Worm (Caenorhabditis elegans): ENCODE results near the gene fipr-5.

DNA sequence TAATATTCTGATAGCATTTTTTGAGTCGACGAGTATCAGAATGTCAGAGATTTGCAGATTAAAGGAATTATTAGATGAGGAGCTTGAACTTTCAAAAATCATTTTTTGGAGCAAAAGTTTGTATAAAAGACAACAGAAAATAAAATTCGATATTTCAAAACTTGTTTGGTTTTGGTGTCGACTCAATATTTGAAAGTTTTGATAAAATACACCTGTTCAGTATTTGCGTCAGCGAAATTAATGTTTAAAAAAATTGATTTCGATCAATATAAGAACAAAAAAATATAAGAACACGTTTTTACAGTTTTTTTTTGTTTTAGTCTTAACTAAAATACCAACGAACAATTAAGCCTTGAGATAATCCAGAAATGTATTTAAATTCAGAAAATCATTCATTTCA lies 612 bp downstream of the fipr-5 start, which contains the start of gene C12D8.13:
- TF ChIP-seq klf-2 (GFP tag; conservative IDR thresholded peaks at IDR 0.05): no peak
- TF ChIP-seq flt-1 (GFP tag; IDR thresholded peaks at IDR 0.05): no peak
- no peak for TF ChIP-seq T22C8.4 (GFP tag; IDR thresholded peaks at IDR 0.05)
- TF ChIP-seq ref-1 (GFP tag; conservative IDR thresholded peaks at IDR 0.05): no peak
